Worm (Caenorhabditis elegans) whole organism, L2 larva: Measurements from ENCODE around the gene nrde-1.

Experiments
- C34F6.9 ChIP-seq: fragments of 150-350 bp; optimal IDR thresholded peaks from 2 replicates; lab custom pipeline; 2014; ENCODE audit warnings: missing biosample characterization, missing genetic modification characterization
- F13H6.1 ChIP-seq: sonication (generic microtip); optimal IDR thresholded peaks from 2 replicates; lab custom pipeline; 2016; ENCODE audit warnings: missing genetic modification characterization, missing compliant biosample characterization
- R02D3.7 ChIP-seq: fragments of 150-350 bp; optimal IDR thresholded peaks from 2 replicates; lab custom pipeline; 2014; ENCODE audit warnings: missing biosample characterization, missing genetic modification characterization
- Y55F3AM.14 ChIP-seq: fragments of 200-800 bp; sonication (Bioruptor generic); optimal IDR thresholded peaks from 2 replicates; lab custom pipeline; 2018; ENCODE audit warnings: mild to moderate bottlenecking, missing genetic modification characterization, missing compliant biosample characterization
- alr-1 ChIP-seq: fragments of 150-350 bp; optimal IDR thresholded peaks from 2 replicates; lab custom pipeline; 2014; ENCODE audit warnings: missing biosample characterization, missing genetic modification characterization
- aly-2 ChIP-seq: fragments of 150-350 bp; optimal IDR thresholded peaks from 2 replicates; lab custom pipeline; 2014; ENCODE audit warnings: missing biosample characterization, missing genetic modification characterization
- ama-1 ChIP-seq: fragments of 150-350 bp; optimal IDR thresholded peaks from 2 replicates; lab custom pipeline; 2018; ENCODE audit warnings: inconsistent platforms
- blmp-1 ChIP-seq: sonication (generic microtip); optimal IDR thresholded peaks from 2 replicates; lab custom pipeline; 2017; ENCODE audit warnings: missing genetic modification characterization, mild to moderate bottlenecking, missing compliant biosample characterization, antibody characterized with exemption, moderate library complexity; ENCODE audit not compliant: insufficient read depth
- ceh-16 ChIP-seq: fragments of 150-350 bp; optimal IDR thresholded peaks from 2 replicates; lab custom pipeline; 2014; ENCODE audit warnings: missing biosample characterization, missing genetic modification characterization
- crh-2 ChIP-seq: sonication (generic microtip); optimal IDR thresholded peaks from 2 replicates; lab custom pipeline; 2017; ENCODE audit warnings: missing biosample characterization, missing genetic modification characterization
- dmd-4 ChIP-seq: sonication (generic microtip); optimal IDR thresholded peaks from 2 replicates; lab custom pipeline; 2017; ENCODE audit warnings: missing biosample characterization, missing genetic modification characterization
- elt-1 ChIP-seq: fragments of 150-350 bp; optimal IDR thresholded peaks from 2 replicates; lab custom pipeline; 2014; ENCODE audit warnings: missing biosample characterization, missing genetic modification characterization
- elt-3 ChIP-seq: sonication (generic microtip); optimal IDR thresholded peaks from 2 replicates; lab custom pipeline; 2017; ENCODE audit warnings: missing biosample characterization, missing genetic modification characterization
- gmeb-1 ChIP-seq: fragments of 150-350 bp; optimal IDR thresholded peaks from 2 replicates; lab custom pipeline; 2014; ENCODE audit warnings: missing biosample characterization, missing genetic modification characterization
- lin-11 ChIP-seq: fragments of 150-350 bp; sonication (generic microtip); optimal IDR thresholded peaks from 2 replicates; lab custom pipeline; 2014; ENCODE audit warnings: missing biosample characterization, missing genetic modification characterization, inconsistent platforms, mixed read lengths
- lin-13 ChIP-seq: fragments of 150-350 bp; optimal IDR thresholded peaks from 2 replicates; lab custom pipeline; 2014; ENCODE audit warnings: missing biosample characterization, missing genetic modification reagents, missing genetic modification characterization
- lin-39 ChIP-seq: fragments of 150-350 bp; optimal IDR thresholded peaks from 2 replicates; lab custom pipeline; 2014; ENCODE audit warnings: missing biosample characterization, missing genetic modification reagents, missing genetic modification characterization
- lsy-2 ChIP-seq, 2 experiments: fragments of 150-350 bp in 1 of 2; sonication (generic microtip) in 1 of 2; optimal IDR thresholded peaks; 2 replicates each; lab custom pipeline; 2014 to 2017; ENCODE audit warnings: missing biosample characterization in 2 of 2, missing genetic modification characterization in 2 of 2
- mab-5 ChIP-seq: fragments of 150-350 bp; optimal IDR thresholded peaks from 2 replicates; lab custom pipeline; 2014; ENCODE audit warnings: missing biosample characterization, missing genetic modification characterization
- mbf-1 ChIP-seq: sonication (generic microtip); optimal IDR thresholded peaks from 2 replicates; lab custom pipeline; 2017; ENCODE audit warnings: missing biosample characterization, missing genetic modification characterization
- mdl-1 ChIP-seq, 2 experiments: fragments of 150-350 bp in 1 of 2; sonication (generic microtip) in 1 of 2; optimal IDR thresholded peaks; 2 replicates each; lab custom pipeline; 2017; ENCODE audit warnings: missing biosample characterization in 2 of 2, missing genetic modification characterization in 2 of 2
- nhr-10 ChIP-seq: sonication (generic microtip); optimal IDR thresholded peaks from 2 replicates; lab custom pipeline; 2017; ENCODE audit warnings: missing biosample characterization, missing genetic modification characterization
- nhr-12 ChIP-seq: fragments of 150-350 bp; optimal IDR thresholded peaks from 2 replicates; lab custom pipeline; 2014; ENCODE audit warnings: missing biosample characterization, missing genetic modification characterization
- nhr-129 ChIP-seq: fragments of 150-350 bp; optimal IDR thresholded peaks from 2 replicates; lab custom pipeline; 2014; ENCODE audit warnings: missing biosample characterization, missing genetic modification characterization
- nhr-21 ChIP-seq: fragments of 150-350 bp; optimal IDR thresholded peaks from 2 replicates; lab custom pipeline; 2014; ENCODE audit warnings: missing biosample characterization, missing genetic modification characterization
- nhr-23 ChIP-seq: fragments of 150-350 bp; optimal IDR thresholded peaks from 2 replicates; lab custom pipeline; 2014; ENCODE audit warnings: missing biosample characterization, missing genetic modification reagents, missing genetic modification characterization
- nhr-237 ChIP-seq: fragments of 150-350 bp; optimal IDR thresholded peaks from 2 replicates; lab custom pipeline; 2014; ENCODE audit warnings: missing biosample characterization, missing genetic modification characterization
- nhr-25 ChIP-seq: fragments of 150-350 bp; sonication (generic microtip); optimal IDR thresholded peaks from 3 replicates; lab custom pipeline; 2014; ENCODE audit warnings: missing biosample characterization, missing genetic modification characterization
- nhr-6 ChIP-seq: fragments of 150-350 bp; optimal IDR thresholded peaks from 2 replicates; lab custom pipeline; 2014; ENCODE audit warnings: missing biosample characterization, missing genetic modification characterization
- peb-1 ChIP-seq: fragments of 150-350 bp; optimal IDR thresholded peaks from 2 replicates; lab custom pipeline; 2014; ENCODE audit warnings: missing biosample characterization, missing genetic modification characterization
- sem-4 ChIP-seq: fragments of 150-350 bp; optimal IDR thresholded peaks from 2 replicates; lab custom pipeline; 2014; ENCODE audit warnings: missing biosample characterization, missing genetic modification reagents, missing genetic modification characterization
- skn-1 ChIP-seq: sonication (generic microtip); optimal IDR thresholded peaks from 2 replicates; lab custom pipeline; 2017; ENCODE audit warnings: missing biosample characterization, missing genetic modification characterization
- sma-3 ChIP-seq: sonication (generic microtip); optimal IDR thresholded peaks from 2 replicates; lab custom pipeline; 2016; ENCODE audit warnings: missing genetic modification reagents, missing genetic modification characterization, missing compliant biosample characterization
- sma-9 ChIP-seq, 2 experiments: fragments of 150-350 bp in 1 of 2; sonication (generic microtip) in 1 of 2; optimal IDR thresholded peaks; 2 replicates each; lab custom pipeline; 2014 to 2016; ENCODE audit warnings: missing genetic modification characterization in 2 of 2, mild to moderate bottlenecking in 1 of 2, missing biosample characterization in 1 of 2, missing compliant biosample characterization in 1 of 2, missing genetic modification reagents in 1 of 2, moderate library complexity in 1 of 2
- unc-39 ChIP-seq: fragments of 150-350 bp; optimal IDR thresholded peaks from 2 replicates; lab custom pipeline; 2014; ENCODE audit warnings: missing biosample characterization, missing genetic modification characterization
- unc-55 ChIP-seq: fragments of 150-350 bp; sonication (generic microtip); optimal IDR thresholded peaks from 3 replicates; lab custom pipeline; 2014; ENCODE audit warnings: missing biosample characterization, missing genetic modification reagents, missing genetic modification characterization
- unc-62 ChIP-seq: fragments of 150-350 bp; optimal IDR thresholded peaks from 2 replicates; lab custom pipeline; 2014; ENCODE audit warnings: missing biosample characterization, missing genetic modification reagents, missing genetic modification characterization
- zag-1 ChIP-seq: fragments of 150-350 bp; optimal IDR thresholded peaks from 2 replicates; lab custom pipeline; 2014; ENCODE audit warnings: missing biosample characterization, missing genetic modification characterization
- ztf-1 ChIP-seq: fragments of 200-800 bp; sonication (Bioruptor generic); conservative IDR thresholded peaks from 2 replicates; pipeline ENCODE4 v1.3.6; 2022; ENCODE audit warnings: missing genetic modification characterization, missing compliant biosample characterization
- ztf-4 ChIP-seq: fragments of 150-350 bp; optimal IDR thresholded peaks from 2 replicates; lab custom pipeline; 2014; ENCODE audit warnings: missing biosample characterization, missing genetic modification characterization

Gene nrde-1

ce11 chrIII:3736302-3736701 lies 23.0 kb downstream of the nrde-1 start, which contains the start of gene F34D10.4:
TSS of gene F34D10.4 (plus strand) at chrIII:3736602.
- TF ChIP-seq nhr-21 (tag; lab: Kevin White, UChicago) = no peak
- no peak for TF ChIP-seq sem-4 (tag; lab: Kevin White, UChicago)
- TF ChIP-seq C34F6.9 = no peak
- no peak for TF ChIP-seq alr-1 (tag; lab: Kevin White, UChicago)
- TF ChIP-seq aly-2 (tag; lab: Kevin White, UChicago) = no peak
- no peak for TF ChIP-seq unc-62 (GFP tag; lab: Kevin White, UChicago)
- TF ChIP-seq F13H6.1 = no peak
- no peak for TF ChIP-seq R02D3.7 (tag; lab: Kevin White, UChicago)
- no peak for TF ChIP-seq elt-3 (tag; lab: Kevin White, UChicago)
- TF ChIP-seq unc-55 (GFP tag; lab: Kevin White, UChicago) = no peak
- TF ChIP-seq crh-2 (tag; lab: Kevin White, UChicago) = no peak
- no peak for TF ChIP-seq sma-9 (GFP tag; optimal IDR thresholded peaks at IDR 0.05; lab: Kevin White, UChicago)
- no peak for TF ChIP-seq sma-9 (tag; optimal IDR thresholded peaks at IDR 0.05; lab: Kevin White, UChicago)
- TF ChIP-seq gmeb-1 (tag; lab: Kevin White, UChicago) = no peak
- no peak for TF ChIP-seq zag-1
- TF ChIP-seq nhr-6 (tag; lab: Kevin White, UChicago) = no peak

- TF ChIP-seq nhr-12 (no peak), peb-1 (tag; lab: Kevin White, UChicago) (no peak), mbf-1 (tag; lab: Kevin White, UChicago) (no peak), ama-1 (lab: Kevin White, UChicago) (no peak), lin-13 (GFP tag; lab: Kevin White, UChicago) (no peak), nhr-10 (tag; lab: Kevin White, UChicago) (no peak), nhr-6 (tag; lab: Kevin White, UChicago) (no peak), elt-3 (tag; lab: Kevin White, UChicago) (no peak), skn-1 (tag; lab: Kevin White, UChicago) (no peak), ztf-4 (no peak), nhr-21 (tag; lab: Kevin White, UChicago) (no peak), nhr-129 (no peak), nhr-237 (tag; lab: Kevin White, UChicago) (no peak)
Observed at ce11 chrIII:3737742-3738141, 24.5 kb downstream of the nrde-1 start.

DNA sequence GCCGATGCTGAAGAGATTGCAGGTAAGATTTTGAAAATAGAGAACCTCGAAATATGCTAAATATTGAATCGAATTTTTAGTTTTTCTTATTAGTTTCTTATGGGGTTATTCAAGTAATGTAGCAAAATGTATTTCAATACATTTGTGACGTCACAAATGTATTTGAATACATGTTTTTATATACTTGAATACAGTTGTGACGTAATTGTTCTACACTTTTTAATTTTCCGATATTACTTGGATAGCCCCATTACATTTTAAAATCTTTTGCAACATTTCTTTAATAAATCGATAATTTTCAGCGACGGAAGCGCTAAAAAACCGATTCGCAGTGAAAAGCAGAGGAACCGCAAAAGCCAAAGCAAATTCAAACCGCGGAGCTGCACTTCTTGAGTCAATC lies 25.1 kb downstream of the nrde-1 start:
- no peak for TF ChIP-seq aly-2 (tag; lab: Kevin White, UChicago)
- TF ChIP-seq ceh-16 (tag; lab: Kevin White, UChicago) = no peak
- TF ChIP-seq F13H6.1 = no peak
- TF ChIP-seq R02D3.7 (tag; lab: Kevin White, UChicago) = no peak
- TF ChIP-seq ztf-4 = no peak
- TF ChIP-seq zag-1 = no peak
- TF ChIP-seq lin-11 = no peak
- no peak for TF ChIP-seq nhr-25 (tag; lab: Kevin White, UChicago)
- TF ChIP-seq Y55F3AM.14 (GFP tag; lab: Kevin White, UChicago) = no peak
- TF ChIP-seq sma-3 (GFP tag; lab: Kevin White, UChicago) = no peak
- TF ChIP-seq mbf-1 (tag; lab: Kevin White, UChicago) = no peak
- TF ChIP-seq nhr-23 = no peak
- no peak for TF ChIP-seq elt-1 (tag; lab: Kevin White, UChicago)
- no peak for TF ChIP-seq unc-55 (GFP tag; lab: Kevin White, UChicago)
- TF ChIP-seq nhr-10 (tag; lab: Kevin White, UChicago) = no peak
- TF ChIP-seq ztf-1 = no peak

DNA sequence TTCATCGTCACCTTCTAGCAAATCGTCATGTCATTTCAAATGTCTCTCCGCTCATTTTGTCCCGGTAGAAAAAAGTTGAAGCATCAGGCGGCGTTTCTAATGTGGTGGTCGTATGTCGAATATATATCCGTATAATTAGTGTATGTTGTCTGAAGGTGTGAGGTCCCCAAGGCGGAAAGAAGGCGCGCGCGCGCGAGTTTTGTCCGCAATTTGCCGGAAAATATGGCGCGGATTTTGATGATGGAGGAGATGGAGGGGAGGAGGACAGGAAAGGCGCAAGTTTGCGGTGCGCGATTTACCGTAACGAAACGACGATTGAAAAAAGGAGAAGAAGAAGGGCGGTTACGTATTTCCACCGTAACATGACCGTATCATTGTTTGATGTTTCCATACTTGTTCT lies 28.8 kb downstream of the nrde-1 start:
- TF ChIP-seq nhr-23 = no peak
- TF ChIP-seq dmd-4 (tag; lab: Kevin White, UChicago) = no peak
- TF ChIP-seq ceh-16 (tag; lab: Kevin White, UChicago) = no peak
- TF ChIP-seq mdl-1 (tag; optimal IDR thresholded peaks at IDR 0.05; lab: Kevin White, UChicago) = no peak
- no peak for TF ChIP-seq sma-3 (GFP tag; lab: Kevin White, UChicago)
- TF ChIP-seq lin-39 (tag; lab: Kevin White, UChicago) = no peak
- TF ChIP-seq mbf-1 (tag; lab: Kevin White, UChicago) = no peak
- no peak for TF ChIP-seq blmp-1
- no peak for TF ChIP-seq nhr-21 (tag; lab: Kevin White, UChicago)
- no peak for TF ChIP-seq lsy-2 (tag; optimal IDR thresholded peaks at IDR 0.05; lab: Kevin White, UChicago)
- TF ChIP-seq F13H6.1 = no peak
- TF ChIP-seq mab-5 (tag; lab: Kevin White, UChicago) = no peak
- TF ChIP-seq unc-39 = no peak
